Worm (Caenorhabditis elegans) whole organism, L3 larva: ENCODE measurements around the gene R11E3.2.

Experiments
- R02D3.7 ChIP-seq: fragments of 150-350 bp; optimal IDR thresholded peaks from 2 replicates; lab custom pipeline; 2014; ENCODE audit warnings: missing biosample characterization, missing genetic modification characterization
- ZK546.5 ChIP-seq: sonication (generic microtip); optimal IDR thresholded peaks from 2 replicates; lab custom pipeline; 2017; ENCODE audit warnings: missing biosample characterization, missing genetic modification characterization
- ceh-16 ChIP-seq: sonication (generic microtip); optimal IDR thresholded peaks from 2 replicates; lab custom pipeline; 2017; ENCODE audit warnings: missing biosample characterization, missing genetic modification characterization
- ceh-82 ChIP-seq: fragments of 150-350 bp; optimal IDR thresholded peaks from 2 replicates; lab custom pipeline; 2014; ENCODE audit warnings: missing biosample characterization, missing genetic modification characterization
- ceh-9 ChIP-seq: sonication (generic microtip); optimal IDR thresholded peaks from 2 replicates; lab custom pipeline; 2018; ENCODE audit warnings: missing biosample characterization, missing genetic modification characterization
- daf-12 ChIP-seq: fragments of 150-350 bp; optimal IDR thresholded peaks from 2 replicates; lab custom pipeline; 2014; ENCODE audit warnings: missing biosample characterization, missing genetic modification reagents, missing genetic modification characterization
- egl-27 ChIP-seq: sonication (generic microtip); optimal IDR thresholded peaks from 4 replicates; lab custom pipeline; 2017; ENCODE audit warnings: missing biosample characterization, missing genetic modification reagents, missing genetic modification characterization
- egl-5 ChIP-seq: fragments of 150-350 bp; optimal IDR thresholded peaks from 2 replicates; lab custom pipeline; 2017; ENCODE audit warnings: missing biosample characterization, missing genetic modification reagents, missing genetic modification characterization, inconsistent platforms
- elt-2 ChIP-seq: sonication (generic microtip); optimal IDR thresholded peaks from 2 replicates; lab custom pipeline; 2016; ENCODE audit warnings: missing genetic modification reagents, mild to moderate bottlenecking, missing genetic modification characterization, missing compliant biosample characterization
- elt-3 ChIP-seq, 3 experiments: fragments of 150-350 bp in 1 of 3; sonication (generic microtip) in 2 of 3; optimal IDR thresholded peaks; 2 replicates in 2 of 3; 4 replicates in 1 of 3; lab custom pipeline; 2014 to 2017; ENCODE audit warnings: missing biosample characterization in 3 of 3, missing genetic modification characterization in 3 of 3
- eor-1 ChIP-seq, 2 experiments: fragments of 150-350 bp; optimal IDR thresholded peaks; 2 replicates each; lab custom pipeline; 2014 to 2018; ENCODE audit warnings: missing biosample characterization in 2 of 2, missing genetic modification characterization in 2 of 2
- fos-1 ChIP-seq: fragments of 150-350 bp; optimal IDR thresholded peaks from 2 replicates; lab custom pipeline; 2014; ENCODE audit warnings: missing biosample characterization, missing genetic modification characterization
- jun-1 ChIP-seq: fragments of 150-350 bp; optimal IDR thresholded peaks from 2 replicates; lab custom pipeline; 2014; ENCODE audit warnings: missing biosample characterization, missing genetic modification reagents, missing genetic modification characterization
- lin-15B ChIP-seq: fragments of 150-350 bp; optimal IDR thresholded peaks from 2 replicates; lab custom pipeline; 2014; ENCODE audit warnings: missing biosample characterization, missing genetic modification characterization
- mdl-1 ChIP-seq: fragments of 150-350 bp; optimal IDR thresholded peaks from 2 replicates; lab custom pipeline; 2014; ENCODE audit warnings: missing biosample characterization, missing genetic modification characterization
- mml-1 ChIP-seq: fragments of 150-350 bp; sonication (generic microtip); optimal IDR thresholded peaks from 3 replicates; lab custom pipeline; 2014; ENCODE audit warnings: missing biosample characterization, missing genetic modification characterization
- nhr-12 ChIP-seq: fragments of 150-350 bp; optimal IDR thresholded peaks from 2 replicates; lab custom pipeline; 2014; ENCODE audit warnings: missing biosample characterization, missing genetic modification characterization
- nhr-237 ChIP-seq: fragments of 150-350 bp; optimal IDR thresholded peaks from 2 replicates; lab custom pipeline; 2014; ENCODE audit warnings: missing biosample characterization, missing genetic modification characterization
- nhr-43 ChIP-seq: sonication (generic microtip); optimal IDR thresholded peaks from 2 replicates; lab custom pipeline; 2016; ENCODE audit warnings: mild to moderate bottlenecking, missing genetic modification characterization, missing compliant biosample characterization; ENCODE audit not compliant: poor library complexity, severe bottlenecking
- nhr-67 ChIP-seq: fragments of 150-350 bp; optimal IDR thresholded peaks from 2 replicates; lab custom pipeline; 2014; ENCODE audit warnings: missing biosample characterization, missing genetic modification characterization
- nhr-76 ChIP-seq: fragments of 150-350 bp; sonication (generic microtip); optimal IDR thresholded peaks from 5 replicates; lab custom pipeline; 2014; ENCODE audit warnings: missing biosample characterization, missing genetic modification characterization
- pha-4 ChIP-seq: fragments of 150-350 bp; optimal IDR thresholded peaks from 2 replicates; lab custom pipeline; 2014; ENCODE audit warnings: missing biosample characterization, missing genetic modification reagents, missing genetic modification characterization
- pqm-1 ChIP-seq: fragments of 150-350 bp; optimal IDR thresholded peaks from 2 replicates; lab custom pipeline; 2017; ENCODE audit warnings: missing biosample characterization, missing genetic modification characterization, inconsistent platforms
- tbx-2 ChIP-seq: sonication (generic microtip); optimal IDR thresholded peaks from 2 replicates; lab custom pipeline; 2016; ENCODE audit warnings: mild to moderate bottlenecking, missing genetic modification characterization, missing compliant biosample characterization
- unc-39 ChIP-seq: sonication (generic microtip); optimal IDR thresholded peaks from 4 replicates; lab custom pipeline; 2017; ENCODE audit warnings: missing biosample characterization, missing genetic modification characterization
- zag-1 ChIP-seq: fragments of 150-350 bp; optimal IDR thresholded peaks from 2 replicates; lab custom pipeline; 2014; ENCODE audit warnings: missing biosample characterization, missing genetic modification characterization
- ztf-11 ChIP-seq: fragments of 150-350 bp; optimal IDR thresholded peaks from 2 replicates; lab custom pipeline; 2014; ENCODE audit warnings: missing biosample characterization, missing genetic modification characterization
- ztf-4 ChIP-seq: fragments of 150-350 bp; optimal IDR thresholded peaks from 2 replicates; lab custom pipeline; 2014; ENCODE audit warnings: missing biosample characterization, missing genetic modification characterization

The R11E3.2 gene

ce11 chrIV:4811863-4812262, 40.0 kb downstream of the R11E3.2 start, which contains the start of gene srw-95:
srw-95 (plus strand) TSS chrIV:4812075.
- TF ChIP-seq R02D3.7 (tag; lab: Kevin White, UChicago) (no peak), ceh-16 (tag; lab: Kevin White, UChicago) (no peak), elt-3 (tag; optimal IDR thresholded peaks at IDR 0.05; lab: Kevin White, UChicago) (no peak), ceh-9 (tag; lab: Kevin White, UChicago) (no peak), jun-1 (tag; lab: Kevin White, UChicago) (no peak), mml-1 (tag; lab: Kevin White, UChicago) (no peak), pha-4 (tag; lab: Kevin White, UChicago) (no peak), nhr-237 (tag; lab: Kevin White, UChicago) (no peak)

ce11 chrIV:4814185-4814584, 42.3 kb downstream of the R11E3.2 start, which contains the start of gene srw-94:
srw-94 (plus strand) TSS chrIV:4814485.
- TF ChIP-seq mdl-1, result no peak
- TF ChIP-seq ceh-9 (tag; lab: Kevin White, UChicago), result no peak
- no peak for TF ChIP-seq nhr-12 (tag; lab: Kevin White, UChicago)
- no peak for TF ChIP-seq ceh-82 (tag; lab: Kevin White, UChicago)
- TF ChIP-seq nhr-237 (tag; lab: Kevin White, UChicago), result no peak
- TF ChIP-seq ztf-11 (tag; lab: Kevin White, UChicago), result no peak
- TF ChIP-seq ztf-4, result no peak
- TF ChIP-seq eor-1 (tag; optimal IDR thresholded peaks at IDR 0.05; lab: Kevin White, UChicago), result no peak
- TF ChIP-seq lin-15B, result no peak
- no peak for TF ChIP-seq zag-1 (tag; lab: Kevin White, UChicago)
- TF ChIP-seq ZK546.5, result no peak
- TF ChIP-seq pqm-1 (tag; lab: Kevin White, UChicago), result no peak
- no peak for TF ChIP-seq nhr-67 (tag; lab: Kevin White, UChicago)
- no peak for TF ChIP-seq elt-3 (tag; optimal IDR thresholded peaks at IDR 0.05; lab: Kevin White, UChicago)
- no peak for TF ChIP-seq daf-12 (tag; lab: Kevin White, UChicago)
- TF ChIP-seq unc-39 (tag; lab: Kevin White, UChicago), result no peak
- no peak for TF ChIP-seq jun-1 (tag; lab: Kevin White, UChicago)
- no peak for TF ChIP-seq mml-1 (tag; lab: Kevin White, UChicago)
- TF ChIP-seq nhr-43 (tag; lab: Kevin White, UChicago), result no peak
- TF ChIP-seq R02D3.7 (tag; lab: Kevin White, UChicago), result no peak
- TF ChIP-seq, all 47 proteins: peak for 0

ce11 chrIV:4821054-4821453, 49.2 kb downstream of the R11E3.2 start, which contains the start of gene H06H21.8:
H06H21.8 (minus strand) TSS chrIV:4821131.
- no peak for TF ChIP-seq fos-1 (tag; lab: Kevin White, UChicago)
- TF ChIP-seq pqm-1 (tag; lab: Kevin White, UChicago), result peak; percentile 69
- peak; percentile 80 for TF ChIP-seq elt-2 (tag; lab: Kevin White, UChicago)
- TF ChIP-seq daf-12 (tag; lab: Kevin White, UChicago), result no peak
- TF ChIP-seq, all 47 proteins: peak for 2

- no peak for TF ChIP-seq ceh-9 (tag; lab: Kevin White, UChicago)
- TF ChIP-seq daf-12 (tag; lab: Kevin White, UChicago), result no peak
- TF ChIP-seq egl-27 (tag; lab: Kevin White, UChicago), result no peak
- TF ChIP-seq egl-5 (tag; lab: Kevin White, UChicago), result no peak
- peak; percentile 37 for TF ChIP-seq pqm-1 (tag; lab: Kevin White, UChicago)
- peak; percentile 69 for TF ChIP-seq elt-2 (tag; lab: Kevin White, UChicago)
- no peak for TF ChIP-seq tbx-2 (tag; lab: Kevin White, UChicago)
- TF ChIP-seq nhr-76, result no peak
Observed at ce11 chrIV:4821843-4822242, 50.0 kb downstream of the R11E3.2 start.
